Fruit fly (Drosophila melanogaster) whole organism, embryonic: ENCODE measurements around the gene kek4.
A peak's percentile ranks its signal among the peaks of the same experiment; 100 is the strongest.

ENCODE experiments used
- Ada2b ChIP-seq: fragments of 200-800 bp; sonication (Bioruptor generic); IDR thresholded peaks from 2 replicates; pipeline ENCODE4 v1.3.6; 2022; ENCODE audit warnings: missing biosample characterization, missing genetic modification characterization
- Adf1 ChIP-seq: fragments of 200-800 bp; sonication (Bioruptor generic); IDR thresholded peaks from 2 replicates; pipeline ENCODE4 v1.3.6; 2022; ENCODE audit warnings: missing biosample characterization, missing genetic modification characterization
- CG12299 ChIP-seq: fragments of 200-800 bp; sonication (Bioruptor generic); optimal IDR thresholded peaks from 2 replicates; lab custom pipeline; 2018; ENCODE audit warnings: missing biosample characterization, mild to moderate bottlenecking, missing genetic modification characterization
- CG14667 ChIP-seq: fragments of 200-800 bp; sonication (Bioruptor generic); IDR thresholded peaks from 2 replicates; pipeline ENCODE4 v1.3.6; 2022; ENCODE audit warnings: missing biosample characterization, missing genetic modification characterization
- CG15514 ChIP-seq: fragments of 200-800 bp; sonication (Bioruptor generic); optimal IDR thresholded peaks from 3 replicates; lab custom pipeline; 2017; ENCODE audit warnings: missing biosample characterization, missing genetic modification characterization, mild to moderate bottlenecking, moderate library complexity, missing genetic modification reagents
- CG18764 ChIP-seq: fragments of 200-800 bp; sonication (Bioruptor generic); optimal IDR thresholded peaks from 3 replicates; lab custom pipeline; 2016; ENCODE audit warnings: missing biosample characterization, missing genetic modification characterization
- CG2116 ChIP-seq: fragments of 200-800 bp; sonication (Bioruptor generic); optimal IDR thresholded peaks from 3 replicates; lab custom pipeline; 2018; ENCODE audit warnings: missing biosample characterization, mild to moderate bottlenecking, missing genetic modification characterization
- CG6654 ChIP-seq: fragments of 200-800 bp; sonication (Bioruptor generic); optimal IDR thresholded peaks from 2 replicates; lab custom pipeline; 2017; ENCODE audit warnings: missing biosample characterization, mild to moderate bottlenecking, missing genetic modification characterization
- Chrac-16 ChIP-seq: fragments of 200-800 bp; sonication (Bioruptor generic); optimal IDR thresholded peaks from 3 replicates; lab custom pipeline; 2016; ENCODE audit warnings: missing biosample characterization, missing genetic modification characterization
- CrebB ChIP-seq: fragments of 200-800 bp; sonication (Bioruptor generic); optimal IDR thresholded peaks from 3 replicates; lab custom pipeline; 2018; ENCODE audit warnings: missing biosample characterization, mild to moderate bottlenecking, missing genetic modification characterization
- Dad ChIP-seq: fragments of 200-800 bp; sonication (Bioruptor generic); optimal IDR thresholded peaks from 3 replicates; lab custom pipeline; 2016; ENCODE audit warnings: missing biosample characterization, missing genetic modification characterization
- Deaf1 ChIP-seq: fragments of 200-800 bp; optimal IDR thresholded peaks from 3 replicates; lab custom pipeline; 2019; ENCODE audit warnings: missing biosample characterization, mild to moderate bottlenecking, missing genetic modification characterization, moderate library complexity
- HLHmδ ChIP-seq: fragments of 200-800 bp; sonication (Bioruptor generic); optimal IDR thresholded peaks from 2 replicates; lab custom pipeline; 2018; ENCODE audit warnings: missing biosample characterization, mild to moderate bottlenecking, missing genetic modification characterization, moderate library complexity
- Hmr ChIP-seq: fragments of 200-800 bp; sonication (Bioruptor generic); optimal IDR thresholded peaks from 3 replicates; lab custom pipeline; 2017; ENCODE audit warnings: mild to moderate bottlenecking, missing biosample characterization, missing genetic modification reagents, missing genetic modification characterization
- Oaz ChIP-seq: fragments of 200-800 bp; sonication (Bioruptor generic); IDR thresholded peaks from 2 replicates; pipeline ENCODE4 v1.3.6; 2022; ENCODE audit warnings: missing biosample characterization, missing genetic modification characterization
- Oli ChIP-seq: fragments of 200-800 bp; sonication (Bioruptor generic); optimal IDR thresholded peaks from 2 replicates; lab custom pipeline; 2018; ENCODE audit warnings: missing biosample characterization, mild to moderate bottlenecking, missing genetic modification characterization, moderate library complexity
- Six4 ChIP-seq: fragments of 200-800 bp; sonication (Bioruptor generic); optimal IDR thresholded peaks from 2 replicates; lab custom pipeline; 2016; ENCODE audit warnings: missing biosample characterization, missing genetic modification characterization
- Spps ChIP-seq: fragments of 200-800 bp; sonication (Bioruptor generic); optimal IDR thresholded peaks from 2 replicates; lab custom pipeline; 2018; ENCODE audit warnings: missing biosample characterization, mild to moderate bottlenecking, missing genetic modification characterization
- Taf1 ChIP-seq: fragments of 200-800 bp; sonication (Bioruptor generic); IDR thresholded peaks from 2 replicates; pipeline ENCODE4 v1.3.6; 2022; ENCODE audit warnings: missing biosample characterization, missing genetic modification characterization
- Vsx1 ChIP-seq: fragments of 200-800 bp; sonication (Bioruptor generic); optimal IDR thresholded peaks from 2 replicates; lab custom pipeline; 2017; ENCODE audit warnings: missing biosample characterization, mild to moderate bottlenecking, missing genetic modification characterization, missing genetic modification reagents
- Xrp1 ChIP-seq: fragments of 200-800 bp; sonication (Bioruptor generic); IDR thresholded peaks from 2 replicates; pipeline ENCODE4 v1.3.6; 2022; ENCODE audit warnings: missing biosample characterization, missing genetic modification characterization
- al ChIP-seq: fragments of 200-800 bp; sonication (Bioruptor generic); IDR thresholded peaks from 2 replicates; pipeline ENCODE4 v1.3.6; 2022; ENCODE audit warnings: missing biosample characterization, missing genetic modification characterization
- bigmax ChIP-seq: fragments of 200-800 bp; sonication (Bioruptor generic); optimal IDR thresholded peaks from 2 replicates; lab custom pipeline; 2018; ENCODE audit warnings: missing biosample characterization, mild to moderate bottlenecking, missing genetic modification characterization
- chinmo ChIP-seq: fragments of 200-800 bp; sonication (Bioruptor generic); IDR thresholded peaks from 4 replicates; pipeline ENCODE4 v1.3.6; 2022; ENCODE audit warnings: missing biosample characterization, missing genetic modification characterization; ENCODE audit not compliant: partially characterized antibody
- danr ChIP-seq: fragments of 200-800 bp; sonication (Bioruptor generic); IDR thresholded peaks from 2 replicates; pipeline ENCODE4 v1.3.6; 2022; ENCODE audit warnings: missing biosample characterization, missing genetic modification characterization
- dmrt99B ChIP-seq: fragments of 200-800 bp; sonication (Bioruptor generic); optimal IDR thresholded peaks from 2 replicates; lab custom pipeline; 2018; ENCODE audit warnings: missing biosample characterization, mild to moderate bottlenecking, missing genetic modification characterization, moderate library complexity
- dpn ChIP-seq, 2 experiments: fragments of 200-800 bp; sonication (Bioruptor generic); optimal IDR thresholded peaks; 3 replicates each; lab custom pipeline; 2016; ENCODE audit warnings: missing biosample characterization in 2 of 2, missing genetic modification characterization in 2 of 2
- fu2 ChIP-seq: fragments of 200-800 bp; sonication (Bioruptor generic); optimal IDR thresholded peaks from 2 replicates; lab custom pipeline; 2016; ENCODE audit warnings: missing biosample characterization, missing genetic modification characterization
- gcm ChIP-seq: fragments of 200-800 bp; sonication (Bioruptor generic); optimal IDR thresholded peaks from 2 replicates; lab custom pipeline; 2019; ENCODE audit warnings: missing biosample characterization, mild to moderate bottlenecking, missing genetic modification characterization, moderate library complexity
- shn ChIP-seq: fragments of 200-800 bp; sonication (Bioruptor generic); optimal IDR thresholded peaks from 3 replicates; lab custom pipeline; 2016; ENCODE audit warnings: missing biosample characterization, missing genetic modification characterization
- sim ChIP-seq: fragments of 200-800 bp; sonication (Bioruptor generic); IDR thresholded peaks from 2 replicates; pipeline ENCODE4 v1.3.6; 2022; ENCODE audit warnings: missing biosample characterization, missing genetic modification characterization
- ssp ChIP-seq: fragments of 200-800 bp; sonication (Bioruptor generic); IDR thresholded peaks from 2 replicates; pipeline ENCODE4 v1.3.6; 2022; ENCODE audit warnings: missing biosample characterization, missing genetic modification characterization
- stwl ChIP-seq: fragments of 200-800 bp; sonication (Bioruptor generic); optimal IDR thresholded peaks from 3 replicates; lab custom pipeline; 2018; ENCODE audit warnings: missing biosample characterization, mild to moderate bottlenecking, missing genetic modification characterization, moderate library complexity
- tap ChIP-seq: fragments of 200-800 bp; optimal IDR thresholded peaks from 3 replicates; lab custom pipeline; 2019; ENCODE audit warnings: missing biosample characterization, mild to moderate bottlenecking, missing genetic modification characterization, moderate library complexity
- usp ChIP-seq: fragments of >200 bp; optimal IDR thresholded peaks from 2 replicates; lab custom pipeline; 2017; ENCODE audit warnings: missing biosample characterization, missing genetic modification characterization

Gene kek4

DNA sequence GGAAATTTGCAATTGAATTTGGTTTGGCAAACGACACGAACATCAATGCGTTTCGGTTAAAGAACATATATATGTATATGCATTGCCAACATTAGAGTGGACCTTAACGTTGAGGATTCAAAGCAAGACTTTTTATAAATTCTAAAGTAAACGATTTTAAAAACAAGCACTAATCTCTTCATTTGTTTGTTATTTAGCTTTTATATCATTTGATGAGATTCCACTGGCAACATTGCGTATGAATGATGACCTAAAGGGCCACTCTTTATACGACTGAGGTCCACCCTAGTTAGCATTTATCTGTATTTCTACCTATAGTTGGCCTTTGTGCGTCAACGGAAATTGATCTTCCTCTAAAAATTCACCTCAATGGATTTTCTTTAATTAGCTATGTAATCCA is 43.6 kb upstream of the kek4 start (continued):
- peak; percentile 8 for TF ChIP-seq Hmr
- peak; percentile 34 for TF ChIP-seq Oli (tag; lab: Kevin White, UChicago)
- no peak for TF ChIP-seq fu2
- peak; percentile 25; the same call in 1 of the 2 replicates for TF ChIP-seq al (GFP tag; lab: Robert Waterston, UW)
- no peak for TF ChIP-seq Taf1 (GFP tag; lab: Robert Waterston, UW)
- peak; percentile 23; the same call in 1 of the 2 replicates for TF ChIP-seq Ada2b (GFP tag; lab: Robert Waterston, UW)
- peak in 1 of 2 experiments; percentile 12 for TF ChIP-seq dpn (GFP tag; optimal IDR thresholded peaks at IDR 0.05; lab: Kevin White, UChicago)
- TF ChIP-seq Dad (GFP tag; lab: Kevin White, UChicago), result peak; percentile 6
- TF ChIP-seq Vsx1 (GFP tag; lab: Kevin White, UChicago), result no peak
- TF ChIP-seq Xrp1 (GFP tag; lab: Robert Waterston, UW), result peak; percentile 40; the same call in 1 of the 2 replicates

DNA sequence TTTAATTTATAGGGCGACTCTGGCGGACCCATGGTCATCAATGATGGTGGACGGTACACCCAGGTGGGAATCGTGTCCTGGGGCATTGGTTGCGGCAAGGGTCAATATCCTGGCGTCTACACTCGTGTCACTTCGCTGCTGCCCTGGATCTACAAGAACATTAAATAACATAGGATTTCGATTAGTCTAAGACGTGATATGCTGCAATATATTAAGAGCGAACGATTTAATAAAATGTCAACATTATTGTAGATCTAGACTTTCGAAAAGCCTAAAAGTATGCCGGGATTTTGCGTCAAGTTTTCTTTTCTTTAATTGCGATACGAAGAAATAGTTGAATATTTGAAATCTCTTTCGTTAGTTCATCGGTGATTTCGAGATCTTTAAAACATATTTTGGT is 42.0 kb upstream of the kek4 start, which contains the start of gene Naa20B:
Gene Naa20B (plus strand): TSS at position 301 of the 400 bp plus-strand sequence.
- TF ChIP-seq CG2116 (GFP tag; lab: Kevin White, UChicago), result no peak
- no peak for TF ChIP-seq Adf1
- TF ChIP-seq CG12299 (tag; lab: Kevin White, UChicago), result no peak
- no peak for TF ChIP-seq Chrac-16 (GFP tag; lab: Kevin White, UChicago)
- TF ChIP-seq CrebB (tag; lab: Kevin White, UChicago), result no peak
- no peak for TF ChIP-seq gcm (GFP tag; lab: Kevin White, UChicago)
- no peak for TF ChIP-seq ssp
- no peak for TF ChIP-seq stwl
- TF ChIP-seq shn, result no peak
- no peak for TF ChIP-seq usp (GFP tag; lab: Kevin White, UChicago)

DNA sequence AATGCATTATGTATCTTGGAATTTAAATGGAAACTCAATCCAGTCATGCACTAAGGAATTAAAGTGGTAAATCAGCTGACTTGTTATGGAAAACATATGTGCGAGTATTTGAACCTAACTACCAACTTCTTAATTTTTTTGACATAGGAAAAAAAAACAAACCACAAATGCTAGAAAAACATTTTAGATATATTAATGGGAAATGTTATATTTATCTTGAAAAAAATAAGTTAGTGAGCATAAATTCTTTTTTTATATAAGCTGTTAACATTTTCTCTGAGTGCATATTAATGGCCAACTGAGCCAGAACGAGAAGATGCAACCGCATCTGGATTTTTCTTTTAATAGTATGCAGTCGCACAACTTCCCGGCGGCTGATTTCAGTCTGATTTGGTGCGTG is 36.0 kb upstream of the kek4 start:
- TF ChIP-seq CG18764 (GFP tag; lab: Kevin White, UChicago), result no peak
- TF ChIP-seq bigmax (GFP tag; lab: Kevin White, UChicago), result no peak
- TF ChIP-seq Spps, result no peak
- TF ChIP-seq dmrt99B (tag; lab: Kevin White, UChicago), result no peak
- no peak for TF ChIP-seq danr (GFP tag; lab: Robert Waterston, UW)
- no peak for TF ChIP-seq CG14667 (GFP tag; lab: Robert Waterston, UW)
- no peak for TF ChIP-seq HLHmδ (GFP tag; lab: Kevin White, UChicago)

dm6 chr2L:13245855-13246645 is 30.9 kb upstream of the kek4 start, which contains the start of gene CG16820:
TSS of gene CG16820 (plus strand) at chr2L:13246232.
- TF ChIP-seq Six4 (GFP tag; lab: Kevin White, UChicago) (no peak), tap (no peak), CG6654 (peak; percentile 54), sim (GFP tag; lab: Robert Waterston, UW) (no peak), Deaf1 (tag; lab: Kevin White, UChicago) (peak; percentile 93), chinmo (GFP tag; lab: Robert Waterston, UW) (peak; percentile 56; the same call in 1 of the 4 replicates), CG15514 (GFP tag; lab: Kevin White, UChicago) (peak; percentile 96), Oaz (no peak)
- TF ChIP-seq, all 482 proteins: peak for 4
